Worm (Caenorhabditis elegans): ENCODE measurements around the gene clh-5.

ce11 chrII:9070740-9071139, 27.7 kb downstream of the clh-5 start, which contains the start of gene T24B8.4:
- TF ChIP-seq nhr-28 (tag; optimal IDR thresholded peaks at IDR 0.05): no peak
- TF ChIP-seq snpc-4 (tag; optimal IDR thresholded peaks at IDR 0.05): no peak
- TF ChIP-seq jun-1 (tag; optimal IDR thresholded peaks at IDR 0.05): no peak
- TF ChIP-seq lir-3 (tag; optimal IDR thresholded peaks at IDR 0.05; ENCODE audit: poor library complexity): no peak
- TF ChIP-seq nhr-11 (tag; optimal IDR thresholded peaks at IDR 0.05): no peak
- TF ChIP-seq unc-62 (GFP tag; optimal IDR thresholded peaks at IDR 0.05): no peak
- TF ChIP-seq ztf-4 (tag; optimal IDR thresholded peaks at IDR 0.05): no peak
- TF ChIP-seq ama-1 (optimal IDR thresholded peaks at IDR 0.05): no peak
- TF ChIP-seq lin-13 (GFP tag; optimal IDR thresholded peaks at IDR 0.05): no peak
- no peak for TF ChIP-seq nhr-77 (tag; optimal IDR thresholded peaks at IDR 0.05)
- TF ChIP-seq pqm-1 (tag; optimal IDR thresholded peaks at IDR 0.05): no peak
